Fruit fly (Drosophila melanogaster): ENCODE results near the gene CG34135.

DNA sequence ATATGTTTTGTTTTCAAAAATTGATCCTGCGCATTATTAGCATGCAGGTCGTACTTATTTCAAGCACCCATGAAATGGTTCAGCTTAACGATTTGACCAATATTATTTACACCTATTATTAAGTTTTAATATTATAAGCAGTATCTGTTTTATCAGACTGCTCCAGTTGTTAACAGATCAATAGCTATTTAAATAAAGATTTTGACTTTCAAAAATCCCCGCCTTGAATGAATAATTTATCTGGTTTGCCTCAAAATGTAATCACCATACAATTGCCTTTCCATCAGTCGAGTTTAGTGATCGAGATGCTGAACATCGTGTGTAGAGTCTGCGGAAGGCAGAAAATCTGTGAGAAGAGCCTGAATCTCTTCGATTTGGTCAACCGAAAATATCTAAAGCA is 42.8 kb downstream of the CG34135 start, which contains the start of gene ouib:
- TF ChIP-seq Hnf4 (GFP tag; optimal IDR thresholded peaks at IDR 0.05) = no peak
- no peak for TF ChIP-seq sage (GFP tag; optimal IDR thresholded peaks at IDR 0.05)
- TF ChIP-seq psq (GFP tag; optimal IDR thresholded peaks at IDR 0.05) = no peak
- no peak for TF ChIP-seq pan (optimal IDR thresholded peaks at IDR 0.05)
- TF ChIP-seq Jra (GFP tag; optimal IDR thresholded peaks at IDR 0.05) = no peak
- no peak for TF ChIP-seq CG32264 (GFP tag; optimal IDR thresholded peaks at IDR 0.05)
- TF ChIP-seq lola (GFP tag; optimal IDR thresholded peaks at IDR 0.05) = no peak
- TF ChIP-seq Dif (GFP tag; optimal IDR thresholded peaks at IDR 0.05; ENCODE audit: partially characterized antibody) = no peak
- TF ChIP-seq h (GFP tag; optimal IDR thresholded peaks at IDR 0.05) = no peak
- no peak for TF ChIP-seq Sp1 (GFP tag; optimal IDR thresholded peaks at IDR 0.05)
- TF ChIP-seq N (GFP tag; optimal IDR thresholded peaks at IDR 0.05) = no peak
